Worm (Caenorhabditis elegans) whole organism, L4/young adult: ENCODE data around the gene frpr-6.

Source experiments
- W03F9.2 ChIP-seq: fragments of 150-350 bp; optimal IDR thresholded peaks from 2 replicates; lab custom pipeline; 2014; ENCODE audit warnings: missing biosample characterization, missing genetic modification characterization
- dao-5 ChIP-seq: sonication (generic microtip); optimal IDR thresholded peaks from 2 replicates; lab custom pipeline; 2016; ENCODE audit warnings: missing genotype, missing genetic modification characterization, moderate library complexity, missing compliant biosample characterization

DNA sequence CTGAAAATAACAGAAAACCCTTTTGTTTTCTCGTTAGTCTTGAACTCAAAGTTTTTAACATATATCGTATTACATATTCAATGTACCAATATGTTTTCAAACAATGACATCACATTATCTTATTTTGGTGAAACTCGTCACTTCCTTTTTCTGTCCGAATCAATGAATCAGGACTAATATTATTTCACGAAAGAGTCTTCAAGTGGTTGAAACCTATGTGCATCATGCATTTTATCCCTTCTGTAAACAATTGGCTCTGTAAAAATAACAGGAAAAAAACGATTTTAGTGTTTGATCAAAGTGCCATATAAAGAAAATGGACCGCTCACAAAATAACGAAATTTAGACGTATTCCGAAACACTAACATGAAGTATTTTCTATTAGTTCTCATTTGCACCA lies 7.3 kb upstream of the frpr-6 start, which contains the start of gene F21C10.18:
- TF ChIP-seq dao-5 (tag; lab: Kevin White, UChicago) = no peak
- TF ChIP-seq W03F9.2 (tag; lab: Kevin White, UChicago) = no peak
